Fruit fly (Drosophila melanogaster) whole organism, embryonic: ENCODE data around the gene CG31633.

ENCODE experiments used
- CG12155 ChIP-seq: fragments of 200-800 bp; sonication (Bioruptor generic); optimal IDR thresholded peaks from 3 replicates; lab custom pipeline; 2016; ENCODE audit warnings: missing biosample characterization, missing genetic modification characterization
- CG17912 ChIP-seq: fragments of 200-800 bp; sonication (Bioruptor generic); optimal IDR thresholded peaks from 2 replicates; lab custom pipeline; 2018; ENCODE audit warnings: missing biosample characterization, mild to moderate bottlenecking, missing genetic modification characterization
- CG34376 ChIP-seq: fragments of 200-800 bp; sonication (Bioruptor generic); optimal IDR thresholded peaks from 2 replicates; lab custom pipeline; 2018; ENCODE audit warnings: missing biosample characterization, mild to moderate bottlenecking, missing genetic modification characterization
- CG3995 ChIP-seq: fragments of 200-800 bp; sonication (Bioruptor generic); optimal IDR thresholded peaks from 3 replicates; lab custom pipeline; 2016; ENCODE audit warnings: missing biosample characterization, missing genetic modification characterization
- CG4360 ChIP-seq: fragments of 200-800 bp; sonication (Bioruptor generic); IDR thresholded peaks from 2 replicates; pipeline ENCODE4 v1.3.6; 2022; ENCODE audit warnings: missing biosample characterization, missing genetic modification characterization
- CG5953 ChIP-seq: fragments of 200-800 bp; sonication (Bioruptor generic); IDR thresholded peaks from 2 replicates; pipeline ENCODE4 v1.3.6; 2022; ENCODE audit warnings: missing biosample characterization, missing genetic modification characterization
- CG6765 ChIP-seq: fragments of 200-800 bp; sonication (Bioruptor generic); optimal IDR thresholded peaks from 3 replicates; lab custom pipeline; 2017; ENCODE audit warnings: missing biosample characterization, mild to moderate bottlenecking, missing genetic modification characterization
- Dad ChIP-seq: fragments of 200-800 bp; sonication (Bioruptor generic); optimal IDR thresholded peaks from 3 replicates; lab custom pipeline; 2016; ENCODE audit warnings: missing biosample characterization, missing genetic modification characterization
- amos ChIP-seq: fragments of 200-800 bp; sonication (Bioruptor generic); IDR thresholded peaks from 2 replicates; pipeline ENCODE4 v1.3.6; 2022; ENCODE audit warnings: missing biosample characterization, missing genetic modification characterization; ENCODE audit not compliant: partially characterized antibody
- fd96Cb ChIP-seq: fragments of 200-800 bp; sonication (Bioruptor generic); optimal IDR thresholded peaks from 2 replicates; lab custom pipeline; 2018; ENCODE audit warnings: missing biosample characterization, mild to moderate bottlenecking, missing genetic modification characterization, moderate library complexity
- tna ChIP-seq: fragments of 200-800 bp; sonication (Bioruptor generic); IDR thresholded peaks from 2 replicates; pipeline ENCODE4 v1.3.6; 2022; ENCODE audit warnings: missing biosample characterization, missing genetic modification characterization; ENCODE audit not compliant: partially characterized antibody
- zfh2 ChIP-seq: fragments of 200-800 bp; sonication (Bioruptor generic); optimal IDR thresholded peaks from 2 replicates; lab custom pipeline; 2016; ENCODE audit warnings: missing biosample characterization, missing genetic modification characterization

DNA sequence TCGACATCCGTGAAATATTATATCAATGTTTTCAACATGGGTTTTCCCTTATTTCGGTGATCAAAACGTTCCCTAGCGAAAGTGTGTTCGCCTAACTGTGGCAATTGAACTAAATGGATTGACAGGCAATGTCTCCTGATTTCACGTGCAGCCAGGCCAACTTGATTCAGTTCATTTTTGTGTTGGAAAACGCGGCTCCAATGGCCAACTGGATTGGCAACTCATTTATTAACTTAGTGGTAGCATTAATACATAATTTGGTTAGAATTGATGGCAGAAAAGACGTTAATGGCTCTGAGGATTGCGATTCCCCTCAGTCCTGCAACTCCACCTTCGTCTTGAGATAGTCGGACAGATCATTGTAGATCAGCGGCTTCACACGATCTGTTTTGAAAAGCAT, 30.5 kb upstream of the CG31633 start, which contains the start of gene CG11327:
- TF ChIP-seq CG5953 (GFP tag; lab: Robert Waterston, UW) (no peak), CG34376 (GFP tag; lab: Kevin White, UChicago) (no peak), fd96Cb (tag; lab: Kevin White, UChicago) (no peak), CG17912 (GFP tag; lab: Kevin White, UChicago) (no peak), CG3995 (GFP tag; lab: Kevin White, UChicago) (no peak), CG6765 (GFP tag; lab: Kevin White, UChicago) (no peak), amos (no peak), tna (no peak), CG4360 (GFP tag; lab: Robert Waterston, UW) (no peak), zfh2 (GFP tag; lab: Kevin White, UChicago) (no peak), CG12155 (no peak), Dad (GFP tag; lab: Kevin White, UChicago) (no peak)
